Fruit fly (Drosophila melanogaster) whole organism: ENCODE results near the gene CG9915.

Source experiments
- pan ChIP-seq: fragments of >200 bp; optimal IDR thresholded peaks from 2 replicates; lab custom pipeline; 2017
- psq ChIP-seq: fragments of >200 bp; optimal IDR thresholded peaks from 2 replicates; lab custom pipeline; 2017
- usp ChIP-seq: fragments of >200 bp; optimal IDR thresholded peaks from 2 replicates; lab custom pipeline; 2017; ENCODE audit warnings: missing biosample characterization, missing genetic modification characterization, mixed read lengths

DNA sequence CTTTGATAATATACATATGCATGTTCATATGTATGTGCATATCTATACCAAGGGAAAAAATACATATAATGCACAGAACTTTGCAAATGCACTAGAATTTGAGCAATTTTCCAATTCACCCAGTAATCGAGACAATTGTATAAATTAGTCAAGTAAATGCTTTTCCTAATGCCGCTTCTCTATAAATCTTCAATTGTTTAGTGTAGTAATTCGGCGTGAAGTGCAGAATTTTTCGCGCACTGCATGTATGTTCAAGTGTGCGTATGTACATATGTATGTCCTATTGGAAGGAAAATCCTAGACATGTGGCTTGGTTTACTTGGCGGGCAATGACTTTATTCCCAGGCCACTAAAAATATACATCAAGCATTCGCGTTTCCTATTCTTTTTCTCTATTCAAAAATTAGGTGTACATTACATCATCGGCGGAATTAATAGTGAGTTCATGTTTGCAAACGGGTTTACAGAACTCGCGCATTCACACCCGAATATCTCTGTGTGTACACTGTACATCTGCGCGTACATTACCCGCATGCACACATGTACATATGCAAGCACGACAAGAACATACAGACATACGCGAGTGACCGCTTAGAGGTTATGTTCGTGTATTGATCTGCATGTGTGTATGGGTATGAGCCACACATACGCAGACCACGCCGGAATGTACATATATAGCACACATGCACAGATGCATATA is 6.1 kb upstream of the CG9915 start:
- no peak for TF ChIP-seq usp (GFP tag; lab: Kevin White, UChicago)
- no peak for TF ChIP-seq psq
- no peak for TF ChIP-seq pan (lab: Kevin White, UChicago)
